Worm (Caenorhabditis elegans) whole organism, mixed stage, embryonic: ENCODE measurements around the gene fbxb-88.

Experiments
- elt-3 ChIP-seq: fragments of 150-350 bp; optimal IDR thresholded peaks from 2 replicates; lab custom pipeline; 2014; ENCODE audit warnings: missing biosample characterization, missing genetic modification characterization
- nhr-237 ChIP-seq: fragments of 150-350 bp; optimal IDR thresholded peaks from 2 replicates; lab custom pipeline; 2014; ENCODE audit warnings: missing biosample characterization, missing genetic modification characterization
- nhr-76 ChIP-seq: sonication (generic microtip); optimal IDR thresholded peaks from 2 replicates; lab custom pipeline; 2017; ENCODE audit warnings: missing biosample characterization, missing genetic modification characterization
- pha-4 ChIP-seq: fragments of 150-350 bp; optimal IDR thresholded peaks from 2 replicates; lab custom pipeline; 2018; ENCODE audit warnings: missing biosample characterization, missing genetic modification reagents, missing genetic modification characterization

DNA sequence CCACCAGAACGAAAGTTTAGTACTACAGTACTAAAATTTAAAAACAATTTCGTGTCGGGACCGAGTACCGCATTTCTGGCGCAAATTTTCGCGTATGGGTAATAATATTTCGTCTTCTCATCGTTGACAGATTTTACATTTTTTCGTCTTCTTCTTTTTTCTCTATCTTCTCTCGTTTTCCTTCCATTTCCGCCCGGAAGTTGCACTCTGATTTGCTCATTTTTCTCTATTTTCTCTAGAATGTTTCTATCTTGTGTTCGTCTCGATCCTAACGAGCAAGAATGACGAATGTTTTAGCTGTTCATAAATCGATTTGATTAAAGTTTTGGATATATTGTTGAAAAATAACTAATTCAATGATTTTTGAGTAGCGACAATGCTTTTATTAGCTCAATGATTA lies 27.8 kb upstream of the fbxb-88 start:
- TF ChIP-seq pha-4 (tag; lab: Kevin White, UChicago) (no peak), elt-3 (tag; lab: Kevin White, UChicago) (no peak), nhr-76 (tag; lab: Kevin White, UChicago) (no peak), nhr-237 (no peak)
